Fruit fly (Drosophila melanogaster): Measurements from ENCODE around the gene CG13021.

DNA sequence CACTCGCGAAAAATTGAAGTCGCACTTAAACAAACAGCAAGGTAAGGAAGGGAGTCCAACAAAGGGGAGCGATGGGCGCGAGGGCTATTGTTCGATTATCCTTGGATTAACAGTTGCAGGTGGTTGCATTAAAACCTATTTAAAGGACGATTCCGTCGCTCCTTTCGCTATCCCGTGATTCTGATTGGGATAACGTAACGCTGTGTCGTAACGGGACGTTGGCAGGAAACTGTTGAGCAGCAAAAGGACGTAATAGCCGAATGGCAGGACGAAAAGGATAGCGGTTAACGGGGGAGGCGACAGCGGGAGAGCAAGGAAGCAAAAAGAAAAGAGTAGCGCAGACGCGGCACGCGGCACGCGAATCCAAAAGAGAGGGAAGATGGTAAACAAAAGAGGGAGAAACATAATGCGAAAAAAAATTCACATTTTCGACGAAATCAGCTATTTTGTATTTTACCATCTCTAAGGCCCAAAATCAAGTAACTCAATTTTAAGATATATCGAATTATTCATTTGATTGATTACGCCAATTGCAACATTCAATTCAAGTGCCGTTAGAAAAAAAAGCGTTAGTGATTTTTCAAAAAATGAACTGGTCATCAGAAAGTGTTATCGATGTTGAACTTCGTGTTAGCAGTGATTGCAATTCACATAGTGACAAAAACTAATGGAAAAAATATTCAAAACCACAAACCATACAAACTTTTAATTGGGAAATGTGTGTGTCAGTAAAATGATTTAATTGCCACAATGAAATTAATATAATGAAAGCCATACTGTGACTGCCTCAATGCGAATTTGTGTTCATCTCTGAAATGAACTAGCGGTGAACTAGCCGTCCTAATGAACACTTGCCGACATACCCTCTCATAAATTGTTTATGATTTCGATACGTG is 31.7 kb upstream of the CG13021 start, which contains the start of the genes CG10804 and CG10802:
- TF ChIP-seq CTCF (optimal IDR thresholded peaks at IDR 0.05) (no peak), CG8478 (optimal IDR thresholded peaks at IDR 0.05) (no peak)
